Worm (Caenorhabditis elegans): ENCODE data around the gene F26C11.3.

F26C11.3 gene

ce11 chrII:9921622-9922269 is 6.8 kb upstream of the F26C11.3 start, which contains the start of gene C05C10.2:
C05C10.2 (plus strand) TSS chrII:9922219.
- TF ChIP-seq tab-1 (GFP tag; IDR thresholded peaks at IDR 0.05) (no peak), klf-2 (GFP tag; conservative IDR thresholded peaks at IDR 0.05) (no peak), cog-1 (tag; optimal IDR thresholded peaks at IDR 0.05) (no peak), med-1 (GFP tag; optimal IDR thresholded peaks at IDR 0.05; ENCODE audit: insufficient read depth) (no peak), T22C8.4 (GFP tag; IDR thresholded peaks at IDR 0.05) (no peak), flt-1 (GFP tag; IDR thresholded peaks at IDR 0.05) (no peak), ztf-29 (GFP tag; IDR thresholded peaks at IDR 0.05) (no peak), ref-1 (GFP tag; conservative IDR thresholded peaks at IDR 0.05) (no peak), ztf-23 (GFP tag; IDR thresholded peaks at IDR 0.05) (no peak)

ce11 chrII:9920468-9920867 is 5.6 kb upstream of the F26C11.3 start, which contains the start of gene pho-10:
pho-10 (minus strand) TSS chrII:9920568.
- TF ChIP-seq flt-1 (GFP tag; IDR thresholded peaks at IDR 0.05) (no peak), med-1 (GFP tag; optimal IDR thresholded peaks at IDR 0.05; ENCODE audit: insufficient read depth) (no peak), tab-1 (GFP tag; IDR thresholded peaks at IDR 0.05) (no peak), T22C8.4 (GFP tag; IDR thresholded peaks at IDR 0.05) (no peak), ztf-23 (GFP tag; IDR thresholded peaks at IDR 0.05) (no peak), ref-1 (GFP tag; conservative IDR thresholded peaks at IDR 0.05) (no peak), ztf-29 (GFP tag; IDR thresholded peaks at IDR 0.05) (no peak), klf-2 (GFP tag; conservative IDR thresholded peaks at IDR 0.05) (no peak), cog-1 (tag; optimal IDR thresholded peaks at IDR 0.05) (no peak)

DNA sequence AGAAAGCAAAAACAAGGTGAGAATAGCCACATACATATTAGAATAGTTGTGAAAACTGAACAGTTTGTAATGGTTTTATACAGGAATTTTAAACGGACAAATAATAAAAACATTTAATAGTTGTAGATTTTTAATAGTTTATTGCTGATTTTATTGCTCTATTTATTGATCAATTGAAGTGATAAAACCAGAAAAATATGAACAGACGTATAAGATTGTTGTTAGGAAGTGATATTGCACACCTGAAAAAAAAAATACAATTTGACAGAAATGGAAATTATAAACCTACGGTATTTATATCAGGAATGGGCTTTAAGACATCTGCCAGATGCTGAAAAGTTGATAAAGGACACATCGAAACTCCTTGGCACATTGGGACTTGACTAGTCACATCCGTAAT is 3.0 kb upstream of the F26C11.3 start, which contains the start of gene C05C10.8:
Gene C05C10.8, minus strand, starts transcription at position 101 of the 400 bp plus-strand sequence.
- TF ChIP-seq T22C8.4 (GFP tag; IDR thresholded peaks at IDR 0.05) = no peak
- TF ChIP-seq cog-1 (tag; optimal IDR thresholded peaks at IDR 0.05) = no peak
- TF ChIP-seq tab-1 (GFP tag; IDR thresholded peaks at IDR 0.05) = no peak
- no peak for TF ChIP-seq med-1 (GFP tag; optimal IDR thresholded peaks at IDR 0.05; ENCODE audit: insufficient read depth)
- TF ChIP-seq ztf-23 (GFP tag; IDR thresholded peaks at IDR 0.05) = no peak

DNA sequence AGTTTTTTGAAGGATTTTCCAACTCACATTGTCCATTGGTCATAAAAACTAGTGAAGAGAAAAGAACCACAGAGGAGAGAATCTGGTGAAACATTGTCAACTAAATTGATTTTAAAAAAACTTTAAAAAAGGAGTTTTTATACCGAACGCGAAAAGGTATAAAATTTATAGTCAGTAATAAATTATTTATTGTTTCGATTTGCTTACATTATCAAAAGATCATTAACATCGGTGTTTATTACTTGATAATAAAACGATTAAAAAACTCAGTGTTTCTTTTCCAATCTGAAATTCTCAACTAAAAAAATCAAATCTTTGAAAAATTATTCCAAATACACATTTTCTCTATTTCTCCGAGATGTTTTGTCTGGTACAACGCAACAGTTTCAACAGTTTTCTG is 1.3 kb upstream of the F26C11.3 start, which contains the start of gene F26C11.4:
Gene F26C11.4, minus strand, starts transcription at position 101 of the 400 bp plus-strand sequence.
- TF ChIP-seq flt-1 (GFP tag; IDR thresholded peaks at IDR 0.05) (no peak), klf-2 (GFP tag; conservative IDR thresholded peaks at IDR 0.05) (no peak), ztf-23 (GFP tag; IDR thresholded peaks at IDR 0.05) (no peak), cog-1 (tag; optimal IDR thresholded peaks at IDR 0.05) (no peak)

- TF ChIP-seq T22C8.4 (GFP tag; IDR thresholded peaks at IDR 0.05) (no peak), ztf-29 (GFP tag; IDR thresholded peaks at IDR 0.05) (no peak), tab-1 (GFP tag; IDR thresholded peaks at IDR 0.05) (no peak), ztf-23 (GFP tag; IDR thresholded peaks at IDR 0.05) (no peak), klf-2 (GFP tag; conservative IDR thresholded peaks at IDR 0.05) (no peak)
Observed at ce11 chrII:9904459-9904858, 10.4 kb downstream of the F26C11.3 start.

DNA sequence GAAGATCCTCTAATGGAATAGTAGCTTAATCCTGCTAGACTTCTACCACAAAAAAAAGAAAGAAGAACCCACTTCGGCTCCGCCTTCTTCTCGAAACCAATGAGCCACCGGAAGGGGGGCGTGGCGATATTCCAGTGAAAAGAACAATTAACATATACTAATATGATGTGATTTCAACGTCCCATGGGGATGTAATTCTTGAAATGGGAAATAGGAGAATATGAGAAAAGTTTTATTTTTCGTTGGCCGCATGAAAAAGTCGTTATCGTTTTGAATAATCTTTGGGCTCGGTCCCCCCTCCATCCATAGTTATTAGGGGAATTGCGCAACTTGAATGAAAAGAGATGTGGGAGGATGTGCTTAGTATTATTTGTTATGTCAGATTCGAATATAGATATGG is 14.6 kb downstream of the F26C11.3 start, which contains the start of gene unc-4:
Gene unc-4, minus strand, starts transcription at position 101 of the 400 bp plus-strand sequence.
- TF ChIP-seq klf-2 (GFP tag; conservative IDR thresholded peaks at IDR 0.05) = no peak
- no peak for TF ChIP-seq med-1 (GFP tag; optimal IDR thresholded peaks at IDR 0.05; ENCODE audit: insufficient read depth)
- no peak for TF ChIP-seq cog-1 (tag; optimal IDR thresholded peaks at IDR 0.05)
- no peak for TF ChIP-seq T22C8.4 (GFP tag; IDR thresholded peaks at IDR 0.05)
- no peak for TF ChIP-seq tab-1 (GFP tag; IDR thresholded peaks at IDR 0.05)
- no peak for TF ChIP-seq ztf-23 (GFP tag; IDR thresholded peaks at IDR 0.05)
- TF ChIP-seq flt-1 (GFP tag; IDR thresholded peaks at IDR 0.05) = no peak
- no peak for TF ChIP-seq ztf-29 (GFP tag; IDR thresholded peaks at IDR 0.05)

DNA sequence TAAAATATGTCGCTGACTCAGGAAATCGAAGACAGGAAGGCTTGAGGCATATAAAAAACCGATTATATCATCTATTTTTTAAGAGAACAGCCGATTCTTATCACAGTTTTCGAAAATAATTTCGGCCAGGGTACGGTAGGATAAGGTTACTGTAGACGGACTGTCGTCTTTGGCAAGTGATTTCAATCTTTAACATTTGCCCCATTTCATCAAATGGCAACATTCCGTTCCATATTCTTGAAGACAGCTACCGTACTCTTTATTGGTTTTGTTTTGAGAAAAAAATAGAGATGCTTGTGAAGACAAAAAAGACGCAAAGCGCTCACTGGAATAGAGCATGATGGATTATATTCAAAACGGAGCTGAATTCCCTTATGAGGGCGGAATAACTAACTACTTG is 16.2 kb downstream of the F26C11.3 start:
- TF ChIP-seq ztf-23 (GFP tag; IDR thresholded peaks at IDR 0.05) (no peak), cog-1 (tag; optimal IDR thresholded peaks at IDR 0.05) (no peak), flt-1 (GFP tag; IDR thresholded peaks at IDR 0.05) (no peak), tab-1 (GFP tag; IDR thresholded peaks at IDR 0.05) (no peak), T22C8.4 (GFP tag; IDR thresholded peaks at IDR 0.05) (no peak), med-1 (GFP tag; optimal IDR thresholded peaks at IDR 0.05; ENCODE audit: insufficient read depth) (no peak), ztf-29 (GFP tag; IDR thresholded peaks at IDR 0.05) (no peak), ref-1 (GFP tag; conservative IDR thresholded peaks at IDR 0.05) (no peak), klf-2 (GFP tag; conservative IDR thresholded peaks at IDR 0.05) (no peak)

ce11 chrII:9895173-9895572 is 19.7 kb downstream of the F26C11.3 start:
- TF ChIP-seq med-1 (GFP tag; optimal IDR thresholded peaks at IDR 0.05; ENCODE audit: insufficient read depth) = no peak
- TF ChIP-seq cog-1 (tag; optimal IDR thresholded peaks at IDR 0.05) = no peak
- no peak for TF ChIP-seq T22C8.4 (GFP tag; IDR thresholded peaks at IDR 0.05)
- TF ChIP-seq klf-2 (GFP tag; conservative IDR thresholded peaks at IDR 0.05) = no peak
- no peak for TF ChIP-seq flt-1 (GFP tag; IDR thresholded peaks at IDR 0.05)
- TF ChIP-seq ztf-23 (GFP tag; IDR thresholded peaks at IDR 0.05) = no peak
- no peak for TF ChIP-seq ref-1 (GFP tag; conservative IDR thresholded peaks at IDR 0.05)
- TF ChIP-seq tab-1 (GFP tag; IDR thresholded peaks at IDR 0.05) = no peak
- no peak for TF ChIP-seq ztf-29 (GFP tag; IDR thresholded peaks at IDR 0.05)

DNA sequence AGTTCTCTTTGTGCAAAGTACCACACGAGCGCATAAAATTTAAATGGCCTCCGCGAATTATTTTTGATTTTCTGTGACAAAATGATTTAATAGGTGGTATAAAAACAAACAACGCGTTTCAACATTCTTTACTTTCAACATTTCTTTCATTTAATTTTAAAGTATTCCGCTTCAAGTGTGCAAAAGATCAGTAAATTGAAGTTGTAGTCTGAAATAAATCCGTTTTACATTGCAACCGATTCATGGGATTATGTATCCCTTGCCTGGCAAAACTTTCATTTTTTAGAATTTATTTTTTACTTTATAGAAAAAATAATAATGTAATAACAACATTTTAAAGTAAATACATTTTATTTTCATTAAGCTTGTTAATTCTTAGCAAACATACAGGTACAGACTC is 20.5 kb downstream of the F26C11.3 start, which contains the start of gene F26C11.1:
Gene F26C11.1, plus strand, starts transcription at position 301 of the 400 bp plus-strand sequence.
- TF ChIP-seq flt-1 (GFP tag; IDR thresholded peaks at IDR 0.05) (no peak), tab-1 (GFP tag; IDR thresholded peaks at IDR 0.05) (no peak), ztf-29 (GFP tag; IDR thresholded peaks at IDR 0.05) (no peak), T22C8.4 (GFP tag; IDR thresholded peaks at IDR 0.05) (no peak), ztf-23 (GFP tag; IDR thresholded peaks at IDR 0.05) (no peak), ref-1 (GFP tag; conservative IDR thresholded peaks at IDR 0.05) (no peak), med-1 (GFP tag; optimal IDR thresholded peaks at IDR 0.05; ENCODE audit: insufficient read depth) (no peak), cog-1 (tag; optimal IDR thresholded peaks at IDR 0.05) (no peak), klf-2 (GFP tag; conservative IDR thresholded peaks at IDR 0.05) (no peak)

DNA sequence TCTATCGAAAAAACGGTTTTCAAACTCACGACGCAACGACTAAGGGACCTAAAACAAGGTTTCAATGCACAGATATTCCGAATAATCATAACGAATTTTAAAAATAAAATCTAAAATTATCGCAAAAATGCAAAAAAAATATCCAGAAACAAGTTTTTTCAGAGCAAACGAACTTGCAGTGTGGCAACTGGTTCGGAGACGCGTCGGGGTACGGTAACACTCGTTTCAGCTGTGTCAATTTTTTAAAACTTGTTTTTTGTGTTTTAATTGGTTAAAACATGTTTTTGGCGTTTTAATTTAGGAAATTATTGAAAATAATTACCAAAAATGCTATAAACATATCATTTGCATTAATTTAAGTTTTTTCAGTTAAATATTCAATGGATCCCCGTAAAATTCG is 22.5 kb downstream of the F26C11.3 start, which contains the start of gene C08H9.16:
Gene C08H9.16, plus strand, starts transcription at position 370 of the 400 bp plus-strand sequence.
- no peak for TF ChIP-seq tab-1 (GFP tag; IDR thresholded peaks at IDR 0.05)
- no peak for TF ChIP-seq T22C8.4 (GFP tag; IDR thresholded peaks at IDR 0.05)
- no peak for TF ChIP-seq flt-1 (GFP tag; IDR thresholded peaks at IDR 0.05)
- no peak for TF ChIP-seq ztf-29 (GFP tag; IDR thresholded peaks at IDR 0.05)
- TF ChIP-seq ztf-23 (GFP tag; IDR thresholded peaks at IDR 0.05) = no peak
- TF ChIP-seq klf-2 (GFP tag; conservative IDR thresholded peaks at IDR 0.05) = no peak
- no peak for TF ChIP-seq cog-1 (tag; optimal IDR thresholded peaks at IDR 0.05)
- no peak for TF ChIP-seq ref-1 (GFP tag; conservative IDR thresholded peaks at IDR 0.05)
- no peak for TF ChIP-seq med-1 (GFP tag; optimal IDR thresholded peaks at IDR 0.05; ENCODE audit: insufficient read depth)
